Worm (Caenorhabditis elegans) whole organism, L3 larva: ENCODE results near the gene swt-5.

Source experiments
- R02D3.7 ChIP-seq: fragments of 150-350 bp; optimal IDR thresholded peaks from 2 replicates; lab custom pipeline; 2014; ENCODE audit warnings: missing biosample characterization, missing genetic modification characterization
- ZK546.5 ChIP-seq: sonication (generic microtip); optimal IDR thresholded peaks from 2 replicates; lab custom pipeline; 2017; ENCODE audit warnings: missing biosample characterization, missing genetic modification characterization
- aly-2 ChIP-seq: fragments of 150-350 bp; optimal IDR thresholded peaks from 2 replicates; lab custom pipeline; 2014; ENCODE audit warnings: missing biosample characterization, missing genetic modification characterization
- ama-1 ChIP-seq: fragments of 150-350 bp; optimal IDR thresholded peaks from 2 replicates; lab custom pipeline; 2018
- ceh-28 ChIP-seq: fragments of 150-350 bp; optimal IDR thresholded peaks from 2 replicates; lab custom pipeline; 2014; ENCODE audit warnings: missing biosample characterization, missing genetic modification reagents, missing genetic modification characterization
- ceh-82 ChIP-seq: fragments of 150-350 bp; optimal IDR thresholded peaks from 2 replicates; lab custom pipeline; 2014; ENCODE audit warnings: missing biosample characterization, missing genetic modification characterization
- ceh-9 ChIP-seq: sonication (generic microtip); optimal IDR thresholded peaks from 2 replicates; lab custom pipeline; 2018; ENCODE audit warnings: missing biosample characterization, missing genetic modification characterization
- daf-12 ChIP-seq: fragments of 150-350 bp; optimal IDR thresholded peaks from 2 replicates; lab custom pipeline; 2014; ENCODE audit warnings: missing biosample characterization, missing genetic modification reagents, missing genetic modification characterization
- elt-1 ChIP-seq: fragments of 150-350 bp; optimal IDR thresholded peaks from 2 replicates; lab custom pipeline; 2014; ENCODE audit warnings: missing biosample characterization, missing genetic modification characterization
- elt-2 ChIP-seq: sonication (generic microtip); optimal IDR thresholded peaks from 2 replicates; lab custom pipeline; 2016; ENCODE audit warnings: missing genetic modification reagents, mild to moderate bottlenecking, missing genetic modification characterization, missing compliant biosample characterization
- elt-3 ChIP-seq, 3 experiments: fragments of 150-350 bp in 1 of 3; sonication (generic microtip) in 2 of 3; optimal IDR thresholded peaks; 2 replicates in 2 of 3; 4 replicates in 1 of 3; lab custom pipeline; 2014 to 2017; ENCODE audit warnings: missing biosample characterization in 3 of 3, missing genetic modification characterization in 3 of 3
- eor-1 ChIP-seq, 2 experiments: fragments of 150-350 bp; optimal IDR thresholded peaks; 2 replicates each; lab custom pipeline; 2014 to 2018; ENCODE audit warnings: missing biosample characterization in 2 of 2, missing genetic modification characterization in 2 of 2
- fkh-10 ChIP-seq: sonication (generic microtip); optimal IDR thresholded peaks from 2 replicates; lab custom pipeline; 2017; ENCODE audit warnings: missing biosample characterization, missing genetic modification reagents, missing genetic modification characterization
- fkh-2 ChIP-seq: fragments of 150-350 bp; optimal IDR thresholded peaks from 2 replicates; lab custom pipeline; 2014; ENCODE audit warnings: missing biosample characterization, missing genetic modification reagents, missing genetic modification characterization
- fos-1 ChIP-seq: fragments of 150-350 bp; optimal IDR thresholded peaks from 2 replicates; lab custom pipeline; 2014; ENCODE audit warnings: missing biosample characterization, missing genetic modification characterization
- jun-1 ChIP-seq: fragments of 150-350 bp; optimal IDR thresholded peaks from 2 replicates; lab custom pipeline; 2014; ENCODE audit warnings: missing biosample characterization, missing genetic modification reagents, missing genetic modification characterization
- lin-39 ChIP-seq: fragments of 150-350 bp; optimal IDR thresholded peaks from 2 replicates; lab custom pipeline; 2018; ENCODE audit warnings: missing biosample characterization, missing genetic modification reagents, missing genetic modification characterization
- lsy-12 ChIP-seq: sonication (generic microtip); optimal IDR thresholded peaks from 2 replicates; lab custom pipeline; 2016; ENCODE audit warnings: mild to moderate bottlenecking, missing genetic modification characterization, missing compliant biosample characterization
- mdl-1 ChIP-seq: fragments of 150-350 bp; optimal IDR thresholded peaks from 2 replicates; lab custom pipeline; 2014; ENCODE audit warnings: missing biosample characterization, missing genetic modification characterization
- mml-1 ChIP-seq: fragments of 150-350 bp; sonication (generic microtip); optimal IDR thresholded peaks from 3 replicates; lab custom pipeline; 2014; ENCODE audit warnings: missing biosample characterization, missing genetic modification characterization
- nfya-1 ChIP-seq: sonication (generic microtip); optimal IDR thresholded peaks from 2 replicates; lab custom pipeline; 2017; ENCODE audit warnings: missing genetic modification characterization, mild to moderate bottlenecking, missing compliant biosample characterization, antibody characterized with exemption, moderate library complexity; ENCODE audit not compliant: insufficient read depth
- nhr-11 ChIP-seq: fragments of 150-350 bp; optimal IDR thresholded peaks from 2 replicates; lab custom pipeline; 2014; ENCODE audit warnings: missing biosample characterization, missing genetic modification characterization
- nhr-12 ChIP-seq: fragments of 150-350 bp; optimal IDR thresholded peaks from 2 replicates; lab custom pipeline; 2014; ENCODE audit warnings: missing biosample characterization, missing genetic modification characterization
- nhr-23 ChIP-seq: fragments of 150-350 bp; optimal IDR thresholded peaks from 2 replicates; lab custom pipeline; 2014; ENCODE audit warnings: missing biosample characterization, missing genetic modification reagents, missing genetic modification characterization
- nhr-237 ChIP-seq: fragments of 150-350 bp; optimal IDR thresholded peaks from 2 replicates; lab custom pipeline; 2014; ENCODE audit warnings: missing biosample characterization, missing genetic modification characterization
- nhr-25 ChIP-seq: sonication (generic microtip); optimal IDR thresholded peaks from 2 replicates; lab custom pipeline; 2017; ENCODE audit warnings: missing biosample characterization, missing genetic modification characterization
- nhr-28 ChIP-seq: fragments of 150-350 bp; optimal IDR thresholded peaks from 2 replicates; lab custom pipeline; 2014; ENCODE audit warnings: missing biosample characterization, missing genetic modification characterization
- nhr-43 ChIP-seq: sonication (generic microtip); optimal IDR thresholded peaks from 2 replicates; lab custom pipeline; 2016; ENCODE audit warnings: mild to moderate bottlenecking, missing genetic modification characterization, missing compliant biosample characterization; ENCODE audit not compliant: poor library complexity, severe bottlenecking
- nhr-76 ChIP-seq: fragments of 150-350 bp; sonication (generic microtip); optimal IDR thresholded peaks from 5 replicates; lab custom pipeline; 2014; ENCODE audit warnings: missing biosample characterization, missing genetic modification characterization
- nhr-77 ChIP-seq: fragments of 150-350 bp; optimal IDR thresholded peaks from 2 replicates; lab custom pipeline; 2014; ENCODE audit warnings: missing biosample characterization, missing genetic modification characterization
- pha-4 ChIP-seq: fragments of 150-350 bp; optimal IDR thresholded peaks from 2 replicates; lab custom pipeline; 2014; ENCODE audit warnings: missing biosample characterization, missing genetic modification reagents, missing genetic modification characterization
- pqm-1 ChIP-seq: fragments of 150-350 bp; optimal IDR thresholded peaks from 2 replicates; lab custom pipeline; 2017; ENCODE audit warnings: missing biosample characterization, missing genetic modification characterization, inconsistent platforms
- sea-2 ChIP-seq: fragments of 150-350 bp; sonication (generic microtip); optimal IDR thresholded peaks from 4 replicates; lab custom pipeline; 2014; ENCODE audit warnings: missing biosample characterization, missing genetic modification reagents, missing genetic modification characterization
- snpc-4 ChIP-seq: fragments of 150-350 bp; optimal IDR thresholded peaks from 2 replicates; lab custom pipeline; 2014; ENCODE audit warnings: missing biosample characterization, missing genetic modification characterization
- tbx-2 ChIP-seq: sonication (generic microtip); optimal IDR thresholded peaks from 2 replicates; lab custom pipeline; 2016; ENCODE audit warnings: mild to moderate bottlenecking, missing genetic modification characterization, missing compliant biosample characterization
- unc-39 ChIP-seq: sonication (generic microtip); optimal IDR thresholded peaks from 4 replicates; lab custom pipeline; 2017; ENCODE audit warnings: missing biosample characterization, missing genetic modification characterization
- unc-62 ChIP-seq: fragments of 150-350 bp; sonication (generic microtip); optimal IDR thresholded peaks from 4 replicates; lab custom pipeline; 2014; ENCODE audit warnings: missing biosample characterization, missing genetic modification reagents, missing genetic modification characterization
- zag-1 ChIP-seq: fragments of 150-350 bp; optimal IDR thresholded peaks from 2 replicates; lab custom pipeline; 2014; ENCODE audit warnings: missing biosample characterization, missing genetic modification characterization
- ztf-11 ChIP-seq: fragments of 150-350 bp; optimal IDR thresholded peaks from 2 replicates; lab custom pipeline; 2014; ENCODE audit warnings: missing biosample characterization, missing genetic modification characterization
- ztf-4 ChIP-seq: fragments of 150-350 bp; optimal IDR thresholded peaks from 2 replicates; lab custom pipeline; 2014; ENCODE audit warnings: missing biosample characterization, missing genetic modification characterization

Gene swt-5

DNA sequence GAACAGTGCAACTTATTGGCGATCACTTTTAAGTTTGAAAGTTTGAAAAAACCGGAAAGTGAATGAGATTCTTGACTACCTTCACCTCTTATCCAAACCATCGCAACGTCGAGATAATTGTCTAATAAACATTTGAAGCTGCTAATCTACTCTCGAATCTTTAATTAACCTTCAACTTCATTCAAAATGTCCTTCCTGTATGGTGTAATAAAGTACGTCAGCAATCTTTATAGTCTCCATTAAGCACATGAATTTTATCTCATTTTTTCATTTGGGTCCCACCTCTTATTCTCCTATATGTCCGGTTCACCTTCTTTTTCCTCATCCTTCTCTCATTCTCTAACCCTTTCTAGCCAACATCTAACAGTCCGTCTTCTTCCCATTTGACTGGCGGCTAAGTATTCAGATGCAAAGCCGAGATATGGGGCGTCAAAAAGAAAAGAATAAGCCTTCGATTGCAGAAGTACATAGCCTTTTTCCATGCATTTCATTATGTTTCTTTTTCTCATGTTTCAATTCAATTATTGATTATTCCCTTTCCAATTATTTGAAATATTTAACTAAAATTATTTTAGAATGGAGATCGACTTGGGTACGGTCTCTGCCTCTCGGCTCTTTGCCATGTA lies at the start of gene swt-5:
swt-5 (plus strand) TSS at position 576 of the 626 bp plus-strand sequence.
- no peak for TF ChIP-seq nhr-12 (tag; lab: Kevin White, UChicago)
- TF ChIP-seq nhr-237 (tag; lab: Kevin White, UChicago) = no peak
- no peak for TF ChIP-seq ztf-11
- TF ChIP-seq aly-2 = no peak
- TF ChIP-seq nhr-25 = peak; percentile 65
- TF ChIP-seq ama-1 = no peak
- TF ChIP-seq R02D3.7 (tag; lab: Kevin White, UChicago) = no peak
- TF ChIP-seq unc-62 (GFP tag; lab: Kevin White, UChicago) = no peak
- TF ChIP-seq elt-1 (tag; lab: Kevin White, UChicago) = peak; percentile 91
- no peak for TF ChIP-seq elt-2
- no peak for TF ChIP-seq ZK546.5 (tag; lab: Kevin White, UChicago)

DNA sequence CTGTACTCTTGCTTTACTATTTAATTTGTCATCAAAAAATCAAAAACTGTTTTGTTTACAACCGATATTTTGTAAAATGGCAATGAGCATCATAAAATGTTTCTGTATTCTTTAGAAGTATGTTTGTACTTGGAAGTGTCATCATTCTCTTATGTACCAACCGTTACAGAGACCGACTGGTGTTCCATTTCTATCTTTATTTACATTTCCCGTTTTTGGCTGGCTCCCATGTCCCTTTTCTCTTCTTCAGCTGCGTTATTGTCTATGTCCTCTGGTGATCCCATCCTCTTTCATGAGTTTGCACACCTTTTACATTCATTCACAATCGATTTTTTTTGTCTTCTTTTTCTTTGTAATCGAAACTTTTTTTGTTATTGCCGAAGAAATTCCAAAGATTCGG lies 49.7 kb upstream of the swt-5 start:
- TF ChIP-seq pha-4 (tag; lab: Kevin White, UChicago) = peak; percentile 80
- TF ChIP-seq nhr-28 = no peak

DNA sequence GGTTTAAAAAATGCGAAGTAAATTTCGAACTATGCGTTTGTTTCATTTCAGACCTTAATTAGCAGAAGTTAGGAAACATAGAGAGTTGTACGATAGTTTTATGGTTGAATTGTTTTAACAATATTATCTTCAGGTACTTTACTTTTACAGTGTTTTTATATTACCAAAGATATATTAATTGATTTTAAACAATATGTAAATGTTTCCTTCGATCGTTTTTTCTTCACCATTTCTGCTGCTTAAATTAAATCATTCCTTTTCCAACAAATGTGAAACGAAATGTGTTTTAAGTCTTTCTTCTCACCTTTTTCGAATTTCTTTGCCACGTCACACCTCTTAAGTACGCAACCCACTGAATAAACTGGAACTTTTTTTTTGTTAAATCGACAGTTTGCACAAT lies 47.9 kb upstream of the swt-5 start:
- no peak for TF ChIP-seq daf-12
- TF ChIP-seq nhr-25 = peak; percentile 4
- no peak for TF ChIP-seq elt-2
- no peak for TF ChIP-seq aly-2
- TF ChIP-seq, all 47 proteins: peak for 1

DNA sequence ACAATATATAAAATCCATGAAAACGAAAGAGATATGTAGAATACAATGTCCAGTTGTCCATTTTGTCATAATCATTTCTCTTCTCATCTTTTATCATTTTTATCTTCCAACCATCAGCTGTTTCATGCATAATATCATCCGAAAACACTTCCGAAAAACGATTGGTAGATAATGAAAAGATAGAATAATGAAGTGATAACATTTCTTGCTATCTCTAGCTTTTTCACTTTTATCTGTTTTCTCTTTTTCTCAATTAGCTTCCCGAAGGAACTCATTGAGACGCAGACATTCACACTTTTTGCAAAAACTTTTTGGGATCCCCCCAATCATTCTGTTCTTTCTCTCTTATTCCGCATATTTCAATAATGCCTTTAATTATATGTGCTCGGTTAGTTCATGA lies 47.3 kb upstream of the swt-5 start:
- TF ChIP-seq nhr-43 (tag; lab: Kevin White, UChicago) (no peak), ztf-4 (tag; lab: Kevin White, UChicago) (no peak), zag-1 (tag; lab: Kevin White, UChicago) (no peak), nhr-237 (tag; lab: Kevin White, UChicago) (no peak), nhr-76 (tag; lab: Kevin White, UChicago) (no peak), nhr-77 (no peak), tbx-2 (tag; lab: Kevin White, UChicago) (no peak), jun-1 (no peak), nfya-1 (tag; lab: Kevin White, UChicago) (no peak), eor-1 (tag; optimal IDR thresholded peaks at IDR 0.05; lab: Kevin White, UChicago) (no peak), snpc-4 (tag; lab: Kevin White, UChicago) (no peak), nhr-12 (tag; lab: Kevin White, UChicago) (no peak), ceh-9 (tag; lab: Kevin White, UChicago) (no peak), elt-3 (tag; optimal IDR thresholded peaks at IDR 0.05; lab: Kevin White, UChicago) (peak in 2 of 3 experiments; percentile 24 to 52), mdl-1 (tag; lab: Kevin White, UChicago) (no peak), fos-1 (tag; lab: Kevin White, UChicago) (no peak), ztf-11 (no peak), unc-39 (tag; lab: Kevin White, UChicago) (no peak), fkh-2 (tag; lab: Kevin White, UChicago) (no peak), fkh-10 (no peak), nhr-23 (tag; lab: Kevin White, UChicago) (peak; percentile 35), pqm-1 (tag; lab: Kevin White, UChicago) (no peak), elt-2 (peak; percentile 49), ceh-82 (tag; lab: Kevin White, UChicago) (no peak), lsy-12 (no peak), lin-39 (tag; lab: Kevin White, UChicago) (no peak), nhr-25 (no peak)

DNA sequence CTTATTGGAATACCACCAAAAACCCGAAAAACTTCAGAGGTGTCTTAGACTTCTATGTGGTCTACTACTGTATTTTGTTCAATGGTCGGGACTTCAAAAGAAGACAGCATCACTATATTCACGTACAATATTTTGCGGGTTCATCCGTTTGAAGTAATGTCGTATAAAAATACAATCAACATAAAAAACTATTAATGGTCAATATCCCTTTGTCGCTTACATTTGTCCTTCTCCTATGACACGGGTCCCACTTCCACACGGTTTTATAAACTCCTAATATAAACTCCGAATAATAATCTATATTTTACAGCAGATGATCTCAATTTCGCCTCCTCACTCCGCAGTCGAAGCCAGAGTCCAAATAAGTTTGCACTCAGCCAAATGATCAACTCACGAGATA lies 43.7 kb upstream of the swt-5 start:
- TF ChIP-seq R02D3.7 (tag; lab: Kevin White, UChicago) (no peak), eor-1 (tag; optimal IDR thresholded peaks at IDR 0.05; lab: Kevin White, UChicago) (no peak), mml-1 (tag; lab: Kevin White, UChicago) (no peak), daf-12 (no peak), fkh-2 (tag; lab: Kevin White, UChicago) (no peak), fos-1 (tag; lab: Kevin White, UChicago) (no peak), zag-1 (tag; lab: Kevin White, UChicago) (no peak), nhr-237 (tag; lab: Kevin White, UChicago) (no peak), sea-2 (GFP tag; lab: Kevin White, UChicago) (no peak), aly-2 (no peak), jun-1 (no peak), nhr-76 (tag; lab: Kevin White, UChicago) (no peak), nhr-25 (no peak), ceh-28 (tag; lab: Kevin White, UChicago) (no peak), elt-3 (tag; optimal IDR thresholded peaks at IDR 0.05; lab: Kevin White, UChicago) (no peak), fkh-10 (no peak), nhr-11 (no peak), nhr-12 (tag; lab: Kevin White, UChicago) (no peak), unc-39 (tag; lab: Kevin White, UChicago) (no peak)
